Worm (Caenorhabditis elegans): ENCODE measurements around the gene tbc-8.
A peak's percentile ranks its signal among the peaks of the same experiment; 100 is the strongest.

Gene tbc-8

ce11 chrIII:10376041-10376440, 11.3 kb downstream of the tbc-8 start (continued):
- peak; percentile 46 for TF ChIP-seq dve-1 (tag; optimal IDR thresholded peaks at IDR 0.05; ENCODE audit: insufficient read depth)
- no peak for TF ChIP-seq nhr-77 (tag; optimal IDR thresholded peaks at IDR 0.05)
- no peak for TF ChIP-seq vab-7 (GFP tag; IDR thresholded peaks at IDR 0.05)
- peak; percentile 45 for TF ChIP-seq hlh-11 (tag; optimal IDR thresholded peaks at IDR 0.05)

DNA sequence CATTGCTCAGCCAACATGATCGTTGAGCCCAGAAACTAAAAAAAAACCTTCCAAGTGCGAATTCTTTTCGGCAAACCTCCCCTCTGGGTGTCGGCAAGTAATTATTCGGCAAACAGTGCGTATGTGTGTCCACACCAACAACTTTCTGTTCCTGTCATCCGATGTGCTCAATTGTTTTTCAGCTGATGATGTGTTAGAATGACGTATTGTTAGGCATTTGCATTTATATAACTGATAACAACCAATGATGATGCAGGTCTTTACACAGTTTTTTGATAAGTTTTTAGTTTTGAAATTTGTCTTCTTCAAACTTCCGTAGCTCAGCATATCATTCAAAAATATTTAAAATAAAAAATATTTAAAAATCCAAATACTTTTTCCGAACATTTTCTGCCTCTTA, 14.1 kb downstream of the tbc-8 start:
- TF ChIP-seq daf-16 (GFP tag; optimal IDR thresholded peaks at IDR 0.05) (no peak), daf-16 (tag; optimal IDR thresholded peaks at IDR 0.05) (peak; percentile 75), madf-9 (GFP tag; conservative IDR thresholded peaks at IDR 0.05) (no peak), F37D6.2 (tag; optimal IDR thresholded peaks at IDR 0.05) (no peak), nhr-25 (tag; optimal IDR thresholded peaks at IDR 0.05; ENCODE audit: borderline replicate concordance, insufficient read depth) (no peak), dve-1 (tag; optimal IDR thresholded peaks at IDR 0.05; ENCODE audit: insufficient read depth) (peak; percentile 35), ztf-11 (tag; optimal IDR thresholded peaks at IDR 0.05) (no peak), skn-1 (tag; optimal IDR thresholded peaks at IDR 0.05) (no peak), F44E2.7 (GFP tag; IDR thresholded peaks at IDR 0.05) (no peak), nhr-28 (tag; optimal IDR thresholded peaks at IDR 0.05) (peak; percentile 69), fos-1 (tag; optimal IDR thresholded peaks at IDR 0.05) (no peak), ceh-20 (GFP tag; IDR thresholded peaks at IDR 0.05) (no peak), ctbp-1 (GFP tag; IDR thresholded peaks at IDR 0.05) (no peak), lim-7 (GFP tag; IDR thresholded peaks at IDR 0.05) (no peak), nhr-76 (tag; optimal IDR thresholded peaks at IDR 0.05) (no peak), lin-13 (GFP tag; optimal IDR thresholded peaks at IDR 0.05) (no peak), egl-43 (GFP tag; IDR thresholded peaks at IDR 0.05) (no peak), lin-1 (GFP tag; IDR thresholded peaks at IDR 0.05) (no peak), cey-2 (tag; optimal IDR thresholded peaks at IDR 0.05; ENCODE audit: borderline replicate concordance, insufficient read depth) (no peak), zfp-2 (tag; optimal IDR thresholded peaks at IDR 0.05) (no peak), dmd-6 (GFP tag; IDR thresholded peaks at IDR 0.05) (peak; percentile 49), rbr-2 (tag; optimal IDR thresholded peaks at IDR 0.05) (no peak), ces-1 (GFP tag; optimal IDR thresholded peaks at IDR 0.05) (no peak), hif-1 (tag; optimal IDR thresholded peaks at IDR 0.05) (peak in 1 of 2 experiments; percentile 25), gei-8 (GFP tag; optimal IDR thresholded peaks at IDR 0.05) (no peak), attf-4 (tag; optimal IDR thresholded peaks at IDR 0.05) (no peak), ceh-82 (tag; optimal IDR thresholded peaks at IDR 0.05) (no peak), zip-11 (GFP tag; IDR thresholded peaks at IDR 0.05) (no peak), daf-19 (GFP tag; conservative IDR thresholded peaks at IDR 0.05) (no peak), D1046.2 (GFP tag; IDR thresholded peaks at IDR 0.05) (no peak), T26A8.4 (GFP tag; IDR thresholded peaks at IDR 0.05) (no peak), aha-1 (tag) (no peak), F10B5.3 (tag; optimal IDR thresholded peaks at IDR 0.05) (no peak), hlh-11 (tag; optimal IDR thresholded peaks at IDR 0.05) (peak; percentile 35), nhr-10 (tag; optimal IDR thresholded peaks at IDR 0.05) (no peak), hlh-30 (tag; optimal IDR thresholded peaks at IDR 0.05; ENCODE audit: insufficient read depth) (no peak), nhr-111 (GFP tag; optimal IDR thresholded peaks at IDR 0.05) (no peak), Y105C5A.15 (GFP tag; IDR thresholded peaks at IDR 0.05) (no peak), arid-1 (GFP tag; conservative IDR thresholded peaks at IDR 0.05) (no peak), dmd-9 (GFP tag; IDR thresholded peaks at IDR 0.05) (no peak), lsy-2 (tag; optimal IDR thresholded peaks at IDR 0.05) (no peak), mdt-29 (GFP tag; IDR thresholded peaks at IDR 0.05) (no peak), php-3 (GFP tag; IDR thresholded peaks at IDR 0.05) (no peak), ZK546.5 (tag; optimal IDR thresholded peaks at IDR 0.05) (no peak), lin-29 (GFP tag; IDR thresholded peaks at IDR 0.05) (no peak), dpl-1 (GFP tag; optimal IDR thresholded peaks at IDR 0.05) (no peak), pqm-1 (tag; optimal IDR thresholded peaks at IDR 0.05) (peak; percentile 73), nhr-48 (tag; optimal IDR thresholded peaks at IDR 0.05) (no peak)

Data from whole organism, L4 larva.